Worm (Caenorhabditis elegans): ENCODE results near the gene ssp-34.

ce11 chrIV:10764206-10764605 lies 25.8 kb upstream of the ssp-34 start, which contains the start of gene T25B9.11:
- no peak for TF ChIP-seq T22C8.4 (GFP tag; IDR thresholded peaks at IDR 0.05)
- TF ChIP-seq flt-1 (GFP tag; IDR thresholded peaks at IDR 0.05) = no peak
- TF ChIP-seq cog-1 (tag; optimal IDR thresholded peaks at IDR 0.05) = no peak
- TF ChIP-seq med-1 (GFP tag; optimal IDR thresholded peaks at IDR 0.05; ENCODE audit: insufficient read depth) = no peak
- TF ChIP-seq ztf-23 (GFP tag; IDR thresholded peaks at IDR 0.05) = no peak
- TF ChIP-seq ztf-29 (GFP tag; IDR thresholded peaks at IDR 0.05) = no peak
- no peak for TF ChIP-seq tab-1 (GFP tag; IDR thresholded peaks at IDR 0.05)
- no peak for TF ChIP-seq klf-2 (GFP tag; conservative IDR thresholded peaks at IDR 0.05)

Data from whole organism, midembryonic.